Worm (Caenorhabditis elegans) whole organism, L4/young adult: ENCODE results near the gene trpp-11.

Source experiments
- W03F9.2 ChIP-seq: fragments of 150-350 bp; optimal IDR thresholded peaks from 2 replicates; lab custom pipeline; 2014; ENCODE audit warnings: missing biosample characterization, missing genetic modification characterization
- dao-5 ChIP-seq: sonication (generic microtip); optimal IDR thresholded peaks from 2 replicates; lab custom pipeline; 2016; ENCODE audit warnings: missing genotype, missing genetic modification characterization, moderate library complexity, missing compliant biosample characterization
- him-1 ChIP-seq: sonication (generic microtip); optimal IDR thresholded peaks from 2 replicates; lab custom pipeline; 2016; ENCODE audit warnings: missing genotype, missing genetic modification reagents, missing genetic modification characterization, missing compliant biosample characterization

DNA sequence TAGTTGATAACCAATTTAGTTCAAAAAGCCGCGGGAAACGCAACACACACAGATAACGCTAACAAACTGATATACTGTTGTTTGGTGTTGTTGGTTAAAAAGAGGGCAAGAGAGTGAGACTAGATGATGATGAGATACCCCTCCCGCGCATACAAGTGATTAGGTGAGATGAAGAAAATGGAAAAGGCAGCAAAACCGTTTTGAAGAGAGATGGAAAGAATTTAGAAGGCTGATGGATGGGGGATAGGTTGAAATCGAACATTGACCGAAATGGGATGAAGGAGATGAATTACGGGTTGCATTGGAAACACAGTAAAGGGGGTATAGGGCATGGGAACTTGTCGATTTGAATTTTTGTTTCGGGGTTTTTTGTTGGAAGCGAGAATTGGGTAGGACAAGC lies 46.2 kb upstream of the trpp-11 start:
- TF ChIP-seq him-1 (tag; lab: Kevin White, UChicago) (no peak), W03F9.2 (no peak), dao-5 (tag; lab: Kevin White, UChicago) (no peak)
